Worm (Caenorhabditis elegans): Measurements from ENCODE around the gene camt-1.

The camt-1 gene

DNA sequence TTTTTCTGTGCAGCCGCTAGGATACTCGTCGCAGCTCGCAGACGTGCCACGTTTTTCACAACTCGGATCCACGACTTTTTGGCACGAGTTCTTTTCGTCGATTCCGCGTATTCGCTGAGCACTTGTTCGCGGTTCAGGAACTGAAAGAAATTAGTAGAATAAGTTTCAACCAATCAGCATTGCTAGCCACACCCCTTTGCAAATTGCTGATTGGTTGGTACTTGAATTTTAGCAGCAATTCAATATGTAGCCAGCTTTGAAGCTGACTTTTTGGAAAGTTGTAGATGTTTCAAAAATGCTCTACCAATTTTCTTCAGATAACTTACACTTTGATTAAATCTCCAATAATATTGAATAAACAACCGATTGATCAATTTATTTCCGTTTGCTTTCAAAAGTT is 63.7 kb downstream of the camt-1 start:
- TF ChIP-seq nfya-1 (tag; optimal IDR thresholded peaks at IDR 0.05): peak; percentile 81
- no peak for TF ChIP-seq lim-6 (tag; optimal IDR thresholded peaks at IDR 0.05)
- no peak for TF ChIP-seq pag-3 (tag; optimal IDR thresholded peaks at IDR 0.05; ENCODE audit: borderline replicate concordance)
- no peak for TF ChIP-seq fkh-6 (tag; optimal IDR thresholded peaks at IDR 0.05)

Data from whole organism, late embryonic.